Worm (Caenorhabditis elegans): ENCODE data around the gene sid-3.

DNA sequence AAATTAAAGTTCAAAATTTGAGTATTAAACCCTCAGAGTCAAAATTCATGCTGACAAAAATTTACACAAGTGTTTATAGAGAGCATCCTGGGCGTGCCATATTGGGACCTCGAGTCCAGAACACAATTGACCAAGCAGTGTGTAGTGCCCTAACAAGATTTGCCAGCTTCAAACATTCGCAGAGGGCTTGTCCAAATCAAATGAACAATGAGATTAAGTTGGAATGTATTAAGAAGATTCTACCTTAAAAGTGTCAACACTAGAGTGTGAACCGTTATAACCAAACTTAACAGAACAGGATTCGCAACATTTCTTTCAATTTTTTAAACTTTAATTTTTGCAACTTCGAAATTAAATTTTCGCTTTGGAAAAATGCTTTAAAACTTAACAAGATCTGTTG, 15.8 kb upstream of the sid-3 start:
- TF ChIP-seq zip-11 (GFP tag; IDR thresholded peaks at IDR 0.05) (no peak), cey-2 (tag; optimal IDR thresholded peaks at IDR 0.05; ENCODE audit: borderline replicate concordance, insufficient read depth) (no peak), egl-27 (tag; optimal IDR thresholded peaks at IDR 0.05) (no peak), nhr-25 (tag; optimal IDR thresholded peaks at IDR 0.05; ENCODE audit: borderline replicate concordance, insufficient read depth) (no peak), nhr-28 (tag; optimal IDR thresholded peaks at IDR 0.05) (no peak), ceh-32 (tag; optimal IDR thresholded peaks at IDR 0.05; ENCODE audit: poor library complexity) (no peak)
